Fruit fly (Drosophila melanogaster) whole organism, prepupa: ENCODE measurements around the gene TotC.

Source experiments
- Blimp-1 ChIP-seq: fragments of 200-800 bp; sonication (Bioruptor generic); optimal IDR thresholded peaks from 3 replicates; lab custom pipeline; 2017; ENCODE audit warnings: missing biosample characterization, missing genetic modification characterization, mild to moderate bottlenecking, moderate library complexity, missing genetic modification reagents
- Met ChIP-seq: fragments of 200-800 bp; sonication (Bioruptor generic); optimal IDR thresholded peaks from 3 replicates; lab custom pipeline; 2016; ENCODE audit warnings: missing biosample characterization, missing genetic modification characterization
- svp ChIP-seq: fragments of 200-800 bp; sonication (Bioruptor generic); peaks from one replicate; lab custom pipeline; 2016; ENCODE audit warnings: missing biosample characterization, missing genetic modification characterization

- TF ChIP-seq Blimp-1 (no peak), Met (GFP tag; lab: Kevin White, UChicago) (no peak), svp (GFP tag; lab: Kevin White, UChicago) (no peak)
These were observed 48.9 kb upstream of the TotC start, which contains the start of gene CG17272 for dm6 chr3R:20823704-20824454.
